Worm (Caenorhabditis elegans) whole organism, early embryonic: Measurements from ENCODE around the gene sea-2.

Source experiments
- ama-1 ChIP-seq: fragments of 150-350 bp; optimal IDR thresholded peaks from 2 replicates; lab custom pipeline; 2014
- ceh-13 ChIP-seq: fragments of 200-800 bp; sonication (Bioruptor generic); optimal IDR thresholded peaks from 2 replicates; lab custom pipeline; 2018; ENCODE audit warnings: mild to moderate bottlenecking, missing genetic modification characterization, missing compliant biosample characterization
- ceh-36 ChIP-seq: sonication (generic microtip); optimal IDR thresholded peaks from 2 replicates; lab custom pipeline; 2016; ENCODE audit warnings: missing genetic modification characterization, inconsistent platforms, missing compliant biosample characterization
- hmg-4 ChIP-seq: fragments of 200-800 bp; sonication (Bioruptor generic); optimal IDR thresholded peaks from 2 replicates; lab custom pipeline; 2018; ENCODE audit warnings: mild to moderate bottlenecking, missing genetic modification characterization, missing compliant biosample characterization

DNA sequence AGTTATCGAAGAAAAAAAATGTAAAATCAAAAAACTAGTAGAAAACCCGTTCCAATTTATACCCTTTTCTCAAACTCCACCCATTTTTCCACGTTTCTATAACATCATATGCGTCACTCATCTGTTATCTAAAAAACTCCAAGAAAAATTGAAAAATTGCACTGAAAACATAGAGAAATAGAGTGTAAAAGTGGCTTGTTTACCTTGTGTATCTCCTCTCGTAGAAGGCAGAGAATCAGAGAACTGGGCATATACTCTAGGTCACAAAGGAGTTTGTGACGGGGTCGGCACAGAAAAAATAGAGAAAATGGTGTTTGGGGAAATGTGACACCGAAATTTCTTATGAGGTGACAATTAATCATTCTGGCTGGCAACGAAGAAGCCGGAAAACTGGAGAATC, 38.9 kb upstream of the sea-2 start:
- TF ChIP-seq ama-1 (lab: Kevin White, UChicago) (no peak), ceh-36 (tag; lab: Kevin White, UChicago) (no peak), ceh-13 (GFP tag; lab: Kevin White, UChicago) (no peak), hmg-4 (GFP tag; lab: Kevin White, UChicago) (no peak)
